Worm (Caenorhabditis elegans) whole organism, mixed stage, embryonic: ENCODE results near the gene rab-7.

Experiments
- M03D4.4 ChIP-seq: sonication (generic microtip); optimal IDR thresholded peaks from 2 replicates; lab custom pipeline; 2017; ENCODE audit warnings: mild to moderate bottlenecking, missing genetic modification characterization, missing compliant biosample characterization
- ces-1 ChIP-seq: fragments of 150-350 bp; optimal IDR thresholded peaks from 2 replicates; lab custom pipeline; 2014; ENCODE audit warnings: missing biosample characterization, missing genetic modification reagents, missing genetic modification characterization
- lsy-2 ChIP-seq: fragments of 150-350 bp; optimal IDR thresholded peaks from 2 replicates; lab custom pipeline; 2014; ENCODE audit warnings: missing biosample characterization, missing genetic modification characterization
- mep-1 ChIP-seq: fragments of 150-350 bp; optimal IDR thresholded peaks from 2 replicates; lab custom pipeline; 2017; ENCODE audit warnings: missing biosample characterization, missing genetic modification reagents, missing genetic modification characterization, inconsistent platforms
- nhr-28 ChIP-seq: fragments of 150-350 bp; optimal IDR thresholded peaks from 2 replicates; lab custom pipeline; 2014; ENCODE audit warnings: missing biosample characterization, missing genetic modification characterization
- nhr-76 ChIP-seq: sonication (generic microtip); optimal IDR thresholded peaks from 2 replicates; lab custom pipeline; 2017; ENCODE audit warnings: missing biosample characterization, missing genetic modification characterization
- unc-62 ChIP-seq: fragments of 150-350 bp; optimal IDR thresholded peaks from 2 replicates; lab custom pipeline; 2014; ENCODE audit warnings: missing biosample characterization, missing genetic modification reagents, missing genetic modification characterization

- TF ChIP-seq M03D4.4 (tag; lab: Kevin White, UChicago) (no peak), ces-1 (GFP tag; lab: Kevin White, UChicago) (no peak), mep-1 (tag; lab: Kevin White, UChicago) (no peak), unc-62 (GFP tag; lab: Kevin White, UChicago) (no peak), nhr-76 (tag; lab: Kevin White, UChicago) (no peak), lsy-2 (no peak), nhr-28 (tag; lab: Kevin White, UChicago) (no peak)
Measured at ce11 chrII:11916945-11917344, 49.8 kb downstream of the rab-7 start.
